Worm (Caenorhabditis elegans): ENCODE measurements around the gene glp-1.

ce11 chrIII:9047260-9047659, 44.8 kb upstream of the glp-1 start:
- TF ChIP-seq egl-27 (tag; optimal IDR thresholded peaks at IDR 0.05) (no peak), ZK546.5 (tag; optimal IDR thresholded peaks at IDR 0.05) (no peak)
